Worm (Caenorhabditis elegans): ENCODE measurements around the gene srr-10.

srr-10 gene

DNA sequence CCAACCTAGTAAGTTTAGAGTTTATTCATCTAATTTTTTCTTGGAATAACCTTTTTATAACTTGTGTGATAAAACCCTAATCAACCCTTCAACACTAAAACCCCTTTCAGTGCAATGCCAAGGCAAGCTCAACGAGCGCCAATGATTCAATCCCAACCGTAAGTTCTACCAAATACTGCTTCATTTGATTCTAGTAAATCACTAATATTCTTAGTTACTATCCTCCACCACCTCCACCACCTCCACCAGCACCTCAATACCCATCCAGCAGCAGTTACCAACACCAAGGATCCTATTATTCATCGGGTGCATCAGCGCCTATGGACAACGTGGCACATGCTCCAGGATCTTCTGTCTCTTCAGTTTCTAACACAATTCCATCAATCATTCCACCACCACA is 50.5 kb downstream of the srr-10 start:
- no peak for TF ChIP-seq ceh-82 (tag; optimal IDR thresholded peaks at IDR 0.05)
- no peak for TF ChIP-seq mes-2 (tag; optimal IDR thresholded peaks at IDR 0.05; ENCODE audit: poor library complexity, severe bottlenecking)
- TF ChIP-seq dmd-9 (GFP tag; IDR thresholded peaks at IDR 0.05), result no peak
- TF ChIP-seq egl-27 (tag; optimal IDR thresholded peaks at IDR 0.05), result no peak
- no peak for TF ChIP-seq zip-11 (GFP tag; IDR thresholded peaks at IDR 0.05)
- 0 out of 2 replicates have a peak, but pooled peaks have one; percentile 38 for TF ChIP-seq ceh-20 (GFP tag; IDR thresholded peaks at IDR 0.05)
- TF ChIP-seq hif-1 (tag; optimal IDR thresholded peaks at IDR 0.05), result no peak
- TF ChIP-seq unc-62 (GFP tag; optimal IDR thresholded peaks at IDR 0.05 in 1 of 2), result peak in 1 of 2 experiments; percentile 93
- TF ChIP-seq unc-62 (tag; optimal IDR thresholded peaks at IDR 0.05), result no peak
- no peak for TF ChIP-seq snpc-4 (tag; optimal IDR thresholded peaks at IDR 0.05)
- no peak for TF ChIP-seq mxl-3 (GFP tag; optimal IDR thresholded peaks at IDR 0.05)
- no peak for TF ChIP-seq spr-3 (GFP tag; optimal IDR thresholded peaks at IDR 0.05)
